Fruit fly (Drosophila melanogaster): ENCODE measurements around the gene PolD1.

PolD1 gene

dm6 chr3L:16013198-16013982 is 25.8 kb upstream of the PolD1 start (continued):
- TF ChIP-seq wek (GFP tag; optimal IDR thresholded peaks at IDR 0.05), result no peak
- TF ChIP-seq ase (GFP tag; IDR thresholded peaks at IDR 0.05), result no peak
- TF ChIP-seq ATbp (GFP tag; optimal IDR thresholded peaks at IDR 0.05), result no peak
- peak; percentile 70 for TF ChIP-seq CG2712 (tag; optimal IDR thresholded peaks at IDR 0.05)
- peak; percentile 35 for TF ChIP-seq CG10979 (tag; optimal IDR thresholded peaks at IDR 0.05)
- no peak for TF ChIP-seq CG4424 (GFP tag; optimal IDR thresholded peaks at IDR 0.05)
- TF ChIP-seq Dfd (GFP tag; optimal IDR thresholded peaks at IDR 0.05), result no peak
- TF ChIP-seq abd-A (tag; optimal IDR thresholded peaks at IDR 0.05), result peak; percentile 63
- no peak for TF ChIP-seq Rx (GFP tag; IDR thresholded peaks at IDR 0.05)
- TF ChIP-seq Opbp (GFP tag; IDR thresholded peaks at IDR 0.05; ENCODE audit: partially characterized antibody), result no peak
- TF ChIP-seq CG13424 (tag; optimal IDR thresholded peaks at IDR 0.05), result peak; percentile 36
- TF ChIP-seq psq (GFP tag; optimal IDR thresholded peaks at IDR 0.05), result no peak
- no peak for TF ChIP-seq HLH54F (GFP tag; optimal IDR thresholded peaks at IDR 0.05)
- TF ChIP-seq Dll (GFP tag; IDR thresholded peaks at IDR 0.05; ENCODE audit: partially characterized antibody), result no peak
- TF ChIP-seq Hmx (GFP tag; optimal IDR thresholded peaks at IDR 0.05), result no peak
- TF ChIP-seq CG11085 (GFP tag; IDR thresholded peaks at IDR 0.05), result no peak
- no peak for TF ChIP-seq CG17385 (GFP tag; optimal IDR thresholded peaks at IDR 0.05)
- no peak for TF ChIP-seq Fer1 (GFP tag; optimal IDR thresholded peaks at IDR 0.05)
- TF ChIP-seq zfh2 (GFP tag; optimal IDR thresholded peaks at IDR 0.05), result no peak
- TF ChIP-seq CG8765 (GFP tag; IDR thresholded peaks at IDR 0.05), result no peak
- TF ChIP-seq ERR (GFP tag; optimal IDR thresholded peaks at IDR 0.05), result no peak
- TF ChIP-seq CG13123 (GFP tag; optimal IDR thresholded peaks at IDR 0.05), result no peak
- TF ChIP-seq Doc2 (GFP tag; IDR thresholded peaks at IDR 0.05), result no peak
- TF ChIP-seq tup (GFP tag; optimal IDR thresholded peaks at IDR 0.05), result no peak
- TF ChIP-seq CG10366 (GFP tag; IDR thresholded peaks at IDR 0.05), result no peak
- no peak for TF ChIP-seq CG3726 (GFP tag; IDR thresholded peaks at IDR 0.05)
- TF ChIP-seq CG8290 (GFP tag; optimal IDR thresholded peaks at IDR 0.05), result no peak
- no peak for TF ChIP-seq CG8290 (tag; optimal IDR thresholded peaks at IDR 0.05)
- TF ChIP-seq Adf1 (GFP tag; IDR thresholded peaks at IDR 0.05), result no peak
- no peak for TF ChIP-seq CG6765 (GFP tag; optimal IDR thresholded peaks at IDR 0.05)
- no peak for TF ChIP-seq amos (GFP tag; IDR thresholded peaks at IDR 0.05; ENCODE audit: partially characterized antibody)
- no peak for TF ChIP-seq CG7372 (GFP tag; IDR thresholded peaks at IDR 0.05)
- TF ChIP-seq bsh (GFP tag; optimal IDR thresholded peaks at IDR 0.05), result peak in 1 of 2 experiments; percentile 3
- TF ChIP-seq Atf-2 (GFP tag; optimal IDR thresholded peaks at IDR 0.05), result no peak
- TF ChIP-seq CG3847 (GFP tag; IDR thresholded peaks at IDR 0.05), result no peak
- TF ChIP-seq CG6683 (GFP tag; optimal IDR thresholded peaks at IDR 0.05), result no peak
- no peak for TF ChIP-seq Bgb (GFP tag; IDR thresholded peaks at IDR 0.05; ENCODE audit: partially characterized antibody)
- no peak for TF ChIP-seq fd64A (GFP tag; optimal IDR thresholded peaks at IDR 0.05)
- TF ChIP-seq CG3281 (GFP tag; optimal IDR thresholded peaks at IDR 0.05), result no peak
- TF ChIP-seq dan (GFP tag; IDR thresholded peaks at IDR 0.05), result no peak
- TF ChIP-seq HHEX (GFP tag; optimal IDR thresholded peaks at IDR 0.05), result no peak
- no peak for TF ChIP-seq Max (GFP tag; optimal IDR thresholded peaks at IDR 0.05)
- TF ChIP-seq bcd (GFP tag; optimal IDR thresholded peaks at IDR 0.05), result no peak
- TF ChIP-seq pfk (GFP tag; optimal IDR thresholded peaks at IDR 0.05), result no peak
- TF ChIP-seq ind (GFP tag; optimal IDR thresholded peaks at IDR 0.05), result no peak
- TF ChIP-seq prd (optimal IDR thresholded peaks at IDR 0.05), result no peak
- no peak for TF ChIP-seq prd (GFP tag; IDR thresholded peaks at IDR 0.05)
- TF ChIP-seq Atf3 (GFP tag; optimal IDR thresholded peaks at IDR 0.05), result no peak
- TF ChIP-seq Lim3 (GFP tag; IDR thresholded peaks at IDR 0.05), result no peak
- TF ChIP-seq CG15514 (GFP tag; optimal IDR thresholded peaks at IDR 0.05), result no peak
